Fruit fly (Drosophila melanogaster): ENCODE data around the gene CG3557.

CG3557 gene

DNA sequence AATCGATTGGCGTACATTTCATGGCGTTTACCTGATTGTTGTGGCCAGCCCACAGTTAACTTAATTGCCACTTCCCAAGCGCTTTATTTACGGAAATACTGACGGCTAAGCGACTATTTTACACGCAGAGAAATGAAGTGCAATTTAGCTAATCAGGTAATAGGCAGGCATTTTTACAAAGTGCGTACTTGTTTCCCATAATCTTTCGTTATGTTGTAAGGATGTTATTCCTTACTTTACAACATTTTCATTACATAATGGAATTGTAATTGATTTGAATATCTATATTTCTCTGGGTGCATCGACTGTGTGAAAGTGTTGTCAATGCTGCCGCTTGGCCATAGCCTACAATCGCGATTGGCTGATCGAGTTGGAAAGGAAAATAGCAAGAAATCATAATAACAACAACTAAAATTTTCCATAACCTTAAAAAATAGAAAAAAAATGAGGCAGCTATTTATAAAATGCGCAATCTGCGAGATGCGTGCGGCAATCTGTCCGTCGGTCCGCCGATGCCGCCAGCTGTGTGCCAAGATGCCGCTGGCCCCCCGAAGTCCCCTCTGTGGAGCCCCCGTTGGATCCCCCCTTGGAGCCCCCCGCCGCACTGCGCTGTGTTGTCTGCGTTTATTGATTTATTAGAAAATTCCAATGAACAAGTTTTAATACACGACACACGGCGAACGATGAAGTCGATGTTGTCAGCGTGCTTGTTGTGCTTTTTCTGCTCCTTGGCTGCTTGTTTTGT is 41.0 kb upstream of the CG3557 start (continued):
- no peak for TF ChIP-seq Dfd (GFP tag; optimal IDR thresholded peaks at IDR 0.05)
- 0 out of 2 replicates have a peak, but pooled peaks have one; percentile 11 for TF ChIP-seq dati (GFP tag; IDR thresholded peaks at IDR 0.05)
- peak; percentile 38 for TF ChIP-seq CG2875 (GFP tag; optimal IDR thresholded peaks at IDR 0.05)
- TF ChIP-seq CG13624 (GFP tag; optimal IDR thresholded peaks at IDR 0.05), result peak; percentile 36
- no peak for TF ChIP-seq Mrtf (GFP tag; IDR thresholded peaks at IDR 0.05)
- no peak for TF ChIP-seq pho (GFP tag; optimal IDR thresholded peaks at IDR 0.05)
- peak in 1 of 2 experiments; percentile 65 for TF ChIP-seq Hr51 (GFP tag; optimal IDR thresholded peaks at IDR 0.05)
- peak; percentile 46; the same call in 1 of the 2 replicates for TF ChIP-seq sob (GFP tag; IDR thresholded peaks at IDR 0.05)
- TF ChIP-seq chif (GFP tag; optimal IDR thresholded peaks at IDR 0.05), result peak; percentile 30 to 48
- TF ChIP-seq hth (optimal IDR thresholded peaks at IDR 0.05), result no peak
- no peak for TF ChIP-seq tx (GFP tag; optimal IDR thresholded peaks at IDR 0.05)
- TF ChIP-seq CG9727 (GFP tag; optimal IDR thresholded peaks at IDR 0.05), result peak; percentile 4
- TF ChIP-seq CG4820 (GFP tag; optimal IDR thresholded peaks at IDR 0.05), result peak; percentile 46
- peak; percentile 33; the same call in 1 of the 3 replicates for TF ChIP-seq sr (GFP tag; IDR thresholded peaks at IDR 0.05)
- TF ChIP-seq esg (GFP tag; conservative IDR thresholded peaks at IDR 0.05), result peak; percentile 42
- TF ChIP-seq CG18619 (GFP tag; optimal IDR thresholded peaks at IDR 0.05), result no peak
- TF ChIP-seq CG11560 (tag; IDR thresholded peaks at IDR 0.05), result 0 out of 3 replicates have a peak, but pooled peaks have one; percentile 28
- TF ChIP-seq onecut (GFP tag; IDR thresholded peaks at IDR 0.05), result 0 out of 2 replicates have a peak, but pooled peaks have one; percentile 32
- 0 out of 2 replicates have a peak, but pooled peaks have one; percentile 15 for TF ChIP-seq seq (GFP tag; IDR thresholded peaks at IDR 0.05)
- peak; percentile 61; the same call in 1 of the 2 replicates for TF ChIP-seq Ada2b (GFP tag; IDR thresholded peaks at IDR 0.05)
- peak; percentile 24 for TF ChIP-seq Sry-δ (GFP tag; optimal IDR thresholded peaks at IDR 0.05)
- TF ChIP-seq bab2 (GFP tag; optimal IDR thresholded peaks at IDR 0.05), result peak; percentile 44
- TF ChIP-seq CG3407 (GFP tag; optimal IDR thresholded peaks at IDR 0.05), result peak; percentile 20
- no peak for TF ChIP-seq Gsc (GFP tag; IDR thresholded peaks at IDR 0.05)
- TF ChIP-seq caup (GFP tag; optimal IDR thresholded peaks at IDR 0.05; ENCODE audit: severe bottlenecking), result no peak
- TF ChIP-seq fd96Cb (tag; optimal IDR thresholded peaks at IDR 0.05), result peak; percentile 65
- TF ChIP-seq tgo (GFP tag; IDR thresholded peaks at IDR 0.05), result peak; percentile 34; the same call in 2 of the 3 replicates
- peak; percentile 77 for TF ChIP-seq vvl (GFP tag; IDR thresholded peaks at IDR 0.05)
- no peak for TF ChIP-seq CG12104 (GFP tag; optimal IDR thresholded peaks at IDR 0.05)
- TF ChIP-seq prd (optimal IDR thresholded peaks at IDR 0.05), result no peak
- TF ChIP-seq prd (GFP tag; IDR thresholded peaks at IDR 0.05), result peak; percentile 73; the same call in 2 of the 3 replicates
- TF ChIP-seq maf-S (GFP tag; optimal IDR thresholded peaks at IDR 0.05), result peak; percentile 36
- TF ChIP-seq ssp (GFP tag; IDR thresholded peaks at IDR 0.05), result 0 out of 2 replicates have a peak, but pooled peaks have one; percentile 14
- TF ChIP-seq CG13296 (GFP tag; optimal IDR thresholded peaks at IDR 0.05), result no peak
- peak; percentile 5 for TF ChIP-seq Ets97D (GFP tag; optimal IDR thresholded peaks at IDR 0.05)
- TF ChIP-seq CG10654 (GFP tag; optimal IDR thresholded peaks at IDR 0.05), result peak; percentile 26
- TF ChIP-seq ci (GFP tag; IDR thresholded peaks at IDR 0.05), result peak; percentile 82
- TF ChIP-seq Ptx1 (GFP tag; IDR thresholded peaks at IDR 0.05), result peak; percentile 63
- TF ChIP-seq dpn (GFP tag; optimal IDR thresholded peaks at IDR 0.05), result peak; percentile 57 to 63
- TF ChIP-seq CG14667 (GFP tag; IDR thresholded peaks at IDR 0.05), result peak; percentile 34; the same call in 1 of the 2 replicates
- peak; percentile 9 for TF ChIP-seq HLH54F (GFP tag; optimal IDR thresholded peaks at IDR 0.05)
- no peak for TF ChIP-seq twi (tag; optimal IDR thresholded peaks at IDR 0.05)
- peak; percentile 30 for TF ChIP-seq trem (tag; optimal IDR thresholded peaks at IDR 0.05)
- TF ChIP-seq Awh (GFP tag; IDR thresholded peaks at IDR 0.05), result peak; percentile 40; the same call in 1 of the 2 replicates
- TF ChIP-seq run (tag; optimal IDR thresholded peaks at IDR 0.05), result peak; percentile 31
- TF ChIP-seq pfk (GFP tag; optimal IDR thresholded peaks at IDR 0.05), result no peak
- TF ChIP-seq fd64A (GFP tag; optimal IDR thresholded peaks at IDR 0.05), result no peak
- TF ChIP-seq CrebB (tag; optimal IDR thresholded peaks at IDR 0.05), result no peak
- TF ChIP-seq ara (GFP tag; IDR thresholded peaks at IDR 0.05), result 0 out of 2 replicates have a peak, but pooled peaks have one; percentile 17
- TF ChIP-seq fd3F (GFP tag; optimal IDR thresholded peaks at IDR 0.05), result peak; percentile 36

All from whole organism, embryonic.